Fruit fly (Drosophila melanogaster) whole organism, embryonic: ENCODE results near the gene qtc.

ENCODE experiments used
- ATbp ChIP-seq: fragments of 200-800 bp; sonication (Bioruptor generic); optimal IDR thresholded peaks from 2 replicates; lab custom pipeline; 2017; ENCODE audit warnings: missing biosample characterization, mild to moderate bottlenecking, missing genetic modification characterization, missing genetic modification reagents
- CG10565 ChIP-seq: fragments of 200-800 bp; sonication (Bioruptor generic); optimal IDR thresholded peaks from 3 replicates; lab custom pipeline; 2016; ENCODE audit warnings: missing biosample characterization, mild to moderate bottlenecking, missing genetic modification characterization
- CG12219 ChIP-seq: fragments of 200-800 bp; sonication (Bioruptor generic); optimal IDR thresholded peaks from 3 replicates; lab custom pipeline; 2018; ENCODE audit warnings: missing biosample characterization, mild to moderate bottlenecking, missing genetic modification characterization
- CG13123 ChIP-seq: fragments of 200-800 bp; sonication (Bioruptor generic); optimal IDR thresholded peaks from 2 replicates; lab custom pipeline; 2016; ENCODE audit warnings: missing biosample characterization, missing genetic modification characterization
- CG13624 ChIP-seq: fragments of 200-800 bp; sonication (Bioruptor generic); optimal IDR thresholded peaks from 2 replicates; lab custom pipeline; 2016; ENCODE audit warnings: missing biosample characterization, missing genetic modification characterization
- CG14014 ChIP-seq: fragments of 200-800 bp; sonication (Bioruptor generic); IDR thresholded peaks from 2 replicates; pipeline ENCODE4 v1.3.6; 2022; ENCODE audit warnings: missing biosample characterization, missing genetic modification characterization
- CG15479 ChIP-seq: fragments of 200-800 bp; sonication (Bioruptor generic); optimal IDR thresholded peaks from 3 replicates; lab custom pipeline; 2019; ENCODE audit warnings: missing biosample characterization, mild to moderate bottlenecking, missing genetic modification characterization, moderate library complexity
- CG15696 ChIP-seq: fragments of 200-800 bp; sonication (Bioruptor generic); optimal IDR thresholded peaks from 2 replicates; lab custom pipeline; 2019; ENCODE audit warnings: missing biosample characterization, mild to moderate bottlenecking, missing genetic modification characterization, moderate library complexity
- CG16813 ChIP-seq: fragments of 200-800 bp; sonication (Bioruptor generic); IDR thresholded peaks from 3 replicates; pipeline ENCODE4 v1.3.6; 2022; ENCODE audit warnings: missing biosample characterization, missing genetic modification characterization; ENCODE audit not compliant: partially characterized antibody
- CG17802 ChIP-seq: fragments of 200-800 bp; sonication (Bioruptor generic); optimal IDR thresholded peaks from 2 replicates; lab custom pipeline; 2018; ENCODE audit warnings: missing biosample characterization, mild to moderate bottlenecking, missing genetic modification characterization, moderate library complexity
- CG17829 ChIP-seq: fragments of 200-800 bp; optimal IDR thresholded peaks from 2 replicates; lab custom pipeline; 2019; ENCODE audit warnings: missing biosample characterization, mild to moderate bottlenecking, missing genetic modification characterization, moderate library complexity
- CG2678 ChIP-seq: fragments of 200-800 bp; sonication (Bioruptor generic); optimal IDR thresholded peaks from 3 replicates; lab custom pipeline; 2019; ENCODE audit warnings: missing biosample characterization, mild to moderate bottlenecking, missing genetic modification characterization, moderate library complexity
- CG2889 ChIP-seq: fragments of 200-800 bp; sonication (Bioruptor generic); IDR thresholded peaks from 3 replicates; pipeline ENCODE4 v1.3.6; 2022; ENCODE audit warnings: missing biosample characterization, missing genetic modification characterization
- CG32767 ChIP-seq: fragments of 200-800 bp; sonication (Bioruptor generic); IDR thresholded peaks from 2 replicates; pipeline ENCODE4 v1.3.6; 2022; ENCODE audit warnings: missing biosample characterization, missing genetic modification characterization
- CG33557 ChIP-seq: fragments of 200-800 bp; sonication (Bioruptor generic); optimal IDR thresholded peaks from 2 replicates; lab custom pipeline; 2019; ENCODE audit warnings: missing biosample characterization, mild to moderate bottlenecking, missing genetic modification characterization, moderate library complexity
- CG4617 ChIP-seq: fragments of 200-800 bp; sonication (Bioruptor generic); optimal IDR thresholded peaks from 3 replicates; lab custom pipeline; 2016; ENCODE audit warnings: missing biosample characterization, missing genetic modification characterization, borderline replicate concordance
- CG5953 ChIP-seq: fragments of 200-800 bp; sonication (Bioruptor generic); IDR thresholded peaks from 2 replicates; pipeline ENCODE4 v1.3.6; 2022; ENCODE audit warnings: missing biosample characterization, missing genetic modification characterization
- CG6765 ChIP-seq: fragments of 200-800 bp; sonication (Bioruptor generic); optimal IDR thresholded peaks from 3 replicates; lab custom pipeline; 2017; ENCODE audit warnings: missing biosample characterization, mild to moderate bottlenecking, missing genetic modification characterization
- CG7786 ChIP-seq: fragments of 200-800 bp; sonication (Bioruptor generic); optimal IDR thresholded peaks from 2 replicates; lab custom pipeline; 2016; ENCODE audit warnings: missing biosample characterization, missing genetic modification characterization
- CG8281 ChIP-seq: fragments of 200-800 bp; sonication (Bioruptor generic); optimal IDR thresholded peaks from 2 replicates; lab custom pipeline; 2018; ENCODE audit warnings: missing biosample characterization, mild to moderate bottlenecking, missing genetic modification characterization, moderate library complexity
- CG8765 ChIP-seq: fragments of 200-800 bp; sonication (Bioruptor generic); IDR thresholded peaks from 2 replicates; pipeline ENCODE4 v1.3.6; 2022; ENCODE audit warnings: missing biosample characterization, missing genetic modification characterization
- CG8924 ChIP-seq: fragments of 200-800 bp; optimal IDR thresholded peaks from 3 replicates; lab custom pipeline; 2019; ENCODE audit warnings: missing biosample characterization, mild to moderate bottlenecking, missing genetic modification characterization, moderate library complexity
- CG9876 ChIP-seq: fragments of 200-800 bp; sonication (Bioruptor generic); optimal IDR thresholded peaks from 2 replicates; lab custom pipeline; 2016; ENCODE audit warnings: missing biosample characterization, missing genetic modification characterization
- CrebB ChIP-seq: fragments of 200-800 bp; sonication (Bioruptor generic); optimal IDR thresholded peaks from 3 replicates; lab custom pipeline; 2018; ENCODE audit warnings: missing biosample characterization, mild to moderate bottlenecking, missing genetic modification characterization
- Dfd ChIP-seq, 2 experiments: fragments of >200 bp; optimal IDR thresholded peaks; 2 replicates each; lab custom pipeline; 2017; ENCODE audit warnings: missing biosample characterization in 2 of 2, missing genetic modification characterization in 2 of 2
- ERR ChIP-seq: fragments of 200-800 bp; sonication (Bioruptor generic); optimal IDR thresholded peaks from 2 replicates; lab custom pipeline; 2016; ENCODE audit warnings: missing biosample characterization, missing genetic modification characterization
- Fer3 ChIP-seq: fragments of 200-800 bp; sonication (Bioruptor generic); optimal IDR thresholded peaks from 2 replicates; lab custom pipeline; 2018; ENCODE audit warnings: missing biosample characterization, mild to moderate bottlenecking, missing genetic modification characterization, moderate library complexity
- GATAe ChIP-seq: fragments of 200-800 bp; sonication (Bioruptor generic); conservative IDR thresholded peaks from 2 replicates; pipeline ENCODE4 v1.3.6; 2022; ENCODE audit warnings: missing biosample characterization, missing genetic modification characterization
- Gsc ChIP-seq: fragments of 200-800 bp; sonication (Bioruptor generic); IDR thresholded peaks from 2 replicates; pipeline ENCODE4 v1.3.6; 2022; ENCODE audit warnings: missing biosample characterization, missing genetic modification characterization
- HLH3B ChIP-seq: fragments of 200-800 bp; sonication (Bioruptor generic); IDR thresholded peaks from 2 replicates; pipeline ENCODE4 v1.3.6; 2022; ENCODE audit warnings: missing biosample characterization, missing genetic modification characterization
- HLH4C ChIP-seq: fragments of 200-800 bp; sonication (Bioruptor generic); IDR thresholded peaks from 3 replicates; pipeline ENCODE4 v1.3.6; 2022; ENCODE audit warnings: missing biosample characterization, missing genetic modification characterization; ENCODE audit not compliant: partially characterized antibody
- HLHmδ ChIP-seq: fragments of 200-800 bp; sonication (Bioruptor generic); optimal IDR thresholded peaks from 2 replicates; lab custom pipeline; 2018; ENCODE audit warnings: missing biosample characterization, mild to moderate bottlenecking, missing genetic modification characterization, moderate library complexity
- Hr78 ChIP-seq, 2 experiments: fragments of 200-800 bp in 1 of 2; fragments of >200 bp in 1 of 2; sonication (Bioruptor generic) in 1 of 2; optimal IDR thresholded peaks; 2 replicates each; lab custom pipeline; 2017 to 2019; ENCODE audit warnings: missing biosample characterization in 2 of 2, missing genetic modification characterization in 2 of 2, mild to moderate bottlenecking in 1 of 2, moderate library complexity in 1 of 2
- PHDP ChIP-seq: fragments of 200-800 bp; sonication (Bioruptor generic); optimal IDR thresholded peaks from 3 replicates; lab custom pipeline; 2018; ENCODE audit warnings: missing biosample characterization, mild to moderate bottlenecking, missing genetic modification characterization, moderate library complexity
- Sin3A ChIP-seq: fragments of >200 bp; optimal IDR thresholded peaks from 2 replicates; lab custom pipeline; 2018
- Ssrp ChIP-seq: fragments of 200-800 bp; sonication (Bioruptor generic); optimal IDR thresholded peaks from 2 replicates; lab custom pipeline; 2018; ENCODE audit warnings: missing biosample characterization, mild to moderate bottlenecking, missing genetic modification characterization, moderate library complexity
- abd-A ChIP-seq: fragments of 200-800 bp; sonication (Bioruptor generic); optimal IDR thresholded peaks from 3 replicates; lab custom pipeline; 2019; ENCODE audit warnings: missing biosample characterization, mild to moderate bottlenecking, missing genetic modification characterization, moderate library complexity
- ac ChIP-seq: fragments of 200-800 bp; sonication (Bioruptor generic); optimal IDR thresholded peaks from 3 replicates; lab custom pipeline; 2017; ENCODE audit warnings: missing biosample characterization, mild to moderate bottlenecking, missing genetic modification characterization
- aop ChIP-seq: fragments of 200-800 bp; sonication (Bioruptor generic); IDR thresholded peaks from 2 replicates; pipeline ENCODE4 v1.3.6; 2022; ENCODE audit warnings: missing biosample characterization, missing genetic modification characterization
- cato ChIP-seq: fragments of 200-800 bp; sonication (Bioruptor generic); optimal IDR thresholded peaks from 2 replicates; lab custom pipeline; 2016; ENCODE audit warnings: missing biosample characterization, missing genetic modification characterization, borderline replicate concordance
- ewg ChIP-seq: fragments of 200-800 bp; sonication (Bioruptor generic); optimal IDR thresholded peaks from 3 replicates; lab custom pipeline; 2017; ENCODE audit warnings: mild to moderate bottlenecking, missing biosample characterization, missing genetic modification reagents, missing genetic modification characterization
- gce ChIP-seq: fragments of 200-800 bp; sonication (Bioruptor generic); IDR thresholded peaks from 3 replicates; pipeline ENCODE4 v1.3.6; 2022; ENCODE audit warnings: missing biosample characterization, missing genetic modification characterization
- grn ChIP-seq: fragments of 200-800 bp; sonication (Bioruptor generic); optimal IDR thresholded peaks from 3 replicates; lab custom pipeline; 2017; ENCODE audit warnings: missing biosample characterization, missing genetic modification characterization
- hb ChIP-seq: fragments of 200-800 bp; sonication (Bioruptor generic); IDR thresholded peaks from 3 replicates; pipeline ENCODE4 v1.3.6; 2022; ENCODE audit warnings: missing biosample characterization, missing genetic modification characterization; ENCODE audit not compliant: partially characterized antibody
- lilli ChIP-seq: fragments of 200-800 bp; sonication (Bioruptor generic); optimal IDR thresholded peaks from 3 replicates; lab custom pipeline; 2016; ENCODE audit warnings: missing biosample characterization, missing genetic modification characterization
- oc ChIP-seq: fragments of 200-800 bp; sonication (Bioruptor generic); optimal IDR thresholded peaks from 2 replicates; lab custom pipeline; 2018; ENCODE audit warnings: missing biosample characterization, mild to moderate bottlenecking, missing genetic modification characterization, moderate library complexity
- sens-2 ChIP-seq: fragments of 200-800 bp; sonication (Bioruptor generic); IDR thresholded peaks from 2 replicates; pipeline ENCODE4 v1.3.6; 2022; ENCODE audit warnings: missing biosample characterization, missing genetic modification characterization
- seq ChIP-seq: fragments of 200-800 bp; sonication (Bioruptor generic); IDR thresholded peaks from 2 replicates; pipeline ENCODE4 v1.3.6; 2022; ENCODE audit warnings: missing biosample characterization, missing genetic modification characterization
- so ChIP-seq: fragments of 200-800 bp; sonication (Bioruptor generic); IDR thresholded peaks from 3 replicates; pipeline ENCODE4 v1.3.6; 2022; ENCODE audit warnings: missing biosample characterization, missing genetic modification characterization
- stwl ChIP-seq: fragments of 200-800 bp; sonication (Bioruptor generic); optimal IDR thresholded peaks from 3 replicates; lab custom pipeline; 2018; ENCODE audit warnings: missing biosample characterization, mild to moderate bottlenecking, missing genetic modification characterization, moderate library complexity
- ttk ChIP-seq: fragments of 200-800 bp; sonication (Bioruptor generic); IDR thresholded peaks from 2 replicates; pipeline ENCODE4 v2.1.2; 2022; ENCODE audit warnings: missing biosample characterization, missing genetic modification characterization

Gene qtc

dm6 chr2L:5043043-5043442 lies 17.6 kb upstream of the qtc start, which contains the start of the genes CG33995, CG44000 and CG44001 (continued):
- no peak for TF ChIP-seq HLH4C
- no peak; the same call in 1 of the 2 replicates for TF ChIP-seq CG14014 (GFP tag; lab: Robert Waterston, UW)
- TF ChIP-seq CG15696 (tag; lab: Kevin White, UChicago) = no peak
- TF ChIP-seq sens-2 = no peak
- no peak for TF ChIP-seq CG5953
- 0 out of 2 replicates have a peak, but pooled peaks have one; percentile 5 for TF ChIP-seq HLH3B (GFP tag; lab: Robert Waterston, UW)
- TF ChIP-seq CG2678 = peak; percentile 31
- no peak for TF ChIP-seq so (GFP tag; lab: Robert Waterston, UW)
- no peak for TF ChIP-seq ATbp (GFP tag; lab: Kevin White, UChicago)
- TF ChIP-seq CG8924 (tag; lab: Kevin White, UChicago) = peak; percentile 65
- peak; percentile 91 for TF ChIP-seq CG15479 (GFP tag; lab: Kevin White, UChicago)
- peak; percentile 68 for TF ChIP-seq CG13624 (GFP tag; lab: Kevin White, UChicago)
- TF ChIP-seq CG32767 (GFP tag; lab: Robert Waterston, UW) = no peak
- no peak for TF ChIP-seq Ssrp (tag; lab: Kevin White, UChicago)
- TF ChIP-seq hb (GFP tag; lab: Robert Waterston, UW) = no peak
- peak; percentile 11 for TF ChIP-seq CrebB (tag; lab: Kevin White, UChicago)
- TF ChIP-seq CG7786 (GFP tag; lab: Kevin White, UChicago) = peak; percentile 60
- TF ChIP-seq grn (GFP tag; lab: Kevin White, UChicago) = no peak
- peak; percentile 98 for TF ChIP-seq CG4617 (GFP tag; lab: Kevin White, UChicago)
- TF ChIP-seq ttk = no peak
- peak; percentile 7 for TF ChIP-seq HLHmδ (GFP tag; lab: Kevin White, UChicago)
- no peak for TF ChIP-seq CG17802 (tag; lab: Kevin White, UChicago)
- peak; percentile 18 for TF ChIP-seq PHDP
- TF ChIP-seq aop = no peak
- peak; percentile 21 for TF ChIP-seq Fer3 (tag; lab: Kevin White, UChicago)
- peak; percentile 60 for TF ChIP-seq CG9876 (GFP tag; lab: Kevin White, UChicago)
- no peak for TF ChIP-seq CG6765 (GFP tag; lab: Kevin White, UChicago)
- peak; percentile 75 for TF ChIP-seq lilli (GFP tag; lab: Kevin White, UChicago)
- TF ChIP-seq ERR (GFP tag; lab: Kevin White, UChicago) = no peak
- TF ChIP-seq oc = peak; percentile 28
- no peak for TF ChIP-seq Gsc (GFP tag; lab: Robert Waterston, UW)
- no peak for TF ChIP-seq cato (GFP tag; lab: Kevin White, UChicago)
- no peak for TF ChIP-seq ac (GFP tag; lab: Kevin White, UChicago)
- TF ChIP-seq Hr78 (GFP tag; optimal IDR thresholded peaks at IDR 0.05; lab: Kevin White, UChicago) = no peak
- TF ChIP-seq CG13123 = no peak
- TF ChIP-seq Dfd (GFP tag; optimal IDR thresholded peaks at IDR 0.05; lab: Kevin White, UChicago) = no peak
- TF ChIP-seq stwl (tag; lab: Kevin White, UChicago) = peak; percentile 94
- TF ChIP-seq CG12219 (GFP tag; lab: Kevin White, UChicago) = no peak
- no peak for TF ChIP-seq CG8281 (tag; lab: Kevin White, UChicago)
- TF ChIP-seq abd-A (tag; lab: Kevin White, UChicago) = peak; percentile 69
- peak; percentile 14 for TF ChIP-seq CG33557
- peak; percentile 68 for TF ChIP-seq Sin3A (lab: Kevin White, UChicago)
- TF ChIP-seq CG10565 = no peak
- no peak for TF ChIP-seq gce
- TF ChIP-seq CG2889 (GFP tag; lab: Robert Waterston, UW) = no peak
- no peak for TF ChIP-seq GATAe (GFP tag; lab: Robert Waterston, UW)
- TF ChIP-seq seq (GFP tag; lab: Robert Waterston, UW) = no peak
- no peak for TF ChIP-seq CG8765 (GFP tag; lab: Robert Waterston, UW)
- TF ChIP-seq CG17829 (tag; lab: Kevin White, UChicago) = peak; percentile 59
- peak; percentile 30 for TF ChIP-seq ewg (GFP tag; lab: Kevin White, UChicago)
- no peak for TF ChIP-seq CG16813
